Worm (Caenorhabditis elegans): ENCODE results near the gene paqr-3.
A peak's percentile ranks its signal among the peaks of the same experiment; 100 is the strongest.

The paqr-3 gene

ce11 chrIV:14356120-14356519, 27.4 kb downstream of the paqr-3 start (continued):
- no peak for TF ChIP-seq ceh-2 (tag; optimal IDR thresholded peaks at IDR 0.05)
- no peak for TF ChIP-seq hlh-13 (GFP tag; optimal IDR thresholded peaks at IDR 0.05)
- TF ChIP-seq ztf-16 (tag; optimal IDR thresholded peaks at IDR 0.05): no peak
- no peak for TF ChIP-seq ceh-22 (tag; optimal IDR thresholded peaks at IDR 0.05)
- TF ChIP-seq Y22D7AL.16 (tag; optimal IDR thresholded peaks at IDR 0.05): no peak
- TF ChIP-seq npax-4 (tag; optimal IDR thresholded peaks at IDR 0.05): no peak
- TF ChIP-seq pha-4 (tag; optimal IDR thresholded peaks at IDR 0.05): no peak
- TF ChIP-seq lin-11 (tag; optimal IDR thresholded peaks at IDR 0.05): no peak
- TF ChIP-seq pha-2 (tag; optimal IDR thresholded peaks at IDR 0.05): no peak
- TF ChIP-seq nhr-232 (tag; optimal IDR thresholded peaks at IDR 0.05): no peak
- no peak for TF ChIP-seq F13H6.1 (tag; optimal IDR thresholded peaks at IDR 0.05)
- peak; percentile 76 for TF ChIP-seq unc-55 (GFP tag; optimal IDR thresholded peaks at IDR 0.05)
- no peak for TF ChIP-seq ceh-6 (GFP tag; optimal IDR thresholded peaks at IDR 0.05)
- no peak for TF ChIP-seq pqm-1 (tag; optimal IDR thresholded peaks at IDR 0.05)
- TF ChIP-seq madf-2 (tag; optimal IDR thresholded peaks at IDR 0.05): no peak
- no peak for TF ChIP-seq sox-2 (GFP tag; IDR thresholded peaks at IDR 0.05)
- peak; percentile 79 for TF ChIP-seq ceh-31 (tag; optimal IDR thresholded peaks at IDR 0.05)
- TF ChIP-seq elt-2 (tag; optimal IDR thresholded peaks at IDR 0.05): no peak
- TF ChIP-seq tbx-7 (tag; optimal IDR thresholded peaks at IDR 0.05): no peak
- TF ChIP-seq ahr-1 (tag; optimal IDR thresholded peaks at IDR 0.05): no peak
- no peak for TF ChIP-seq unc-3 (GFP tag; conservative IDR thresholded peaks at IDR 0.05)
- peak; percentile 12 for TF ChIP-seq unc-3 (tag; optimal IDR thresholded peaks at IDR 0.05)
- no peak for TF ChIP-seq ceh-14 (tag; optimal IDR thresholded peaks at IDR 0.05)
- no peak for TF ChIP-seq fkh-10 (GFP tag; optimal IDR thresholded peaks at IDR 0.05)
- TF ChIP-seq fkh-6 (tag; optimal IDR thresholded peaks at IDR 0.05): no peak
- TF ChIP-seq nhr-11 (tag; optimal IDR thresholded peaks at IDR 0.05): no peak
- TF ChIP-seq pros-1 (tag; optimal IDR thresholded peaks at IDR 0.05): no peak
- TF ChIP-seq hlh-15 (tag; optimal IDR thresholded peaks at IDR 0.05): no peak
- TF ChIP-seq elt-4 (tag; optimal IDR thresholded peaks at IDR 0.05): no peak
- TF ChIP-seq pat-9 (tag; optimal IDR thresholded peaks at IDR 0.05): no peak
- TF ChIP-seq odd-2 (tag; optimal IDR thresholded peaks at IDR 0.05): no peak
- TF ChIP-seq ceh-18 (tag; optimal IDR thresholded peaks at IDR 0.05): peak; percentile 60
- TF ChIP-seq K02D7.2 (tag; optimal IDR thresholded peaks at IDR 0.05): no peak
- TF ChIP-seq fax-1 (tag; optimal IDR thresholded peaks at IDR 0.05): no peak
- no peak for TF ChIP-seq tbx-2 (tag; optimal IDR thresholded peaks at IDR 0.05)
- TF ChIP-seq ceh-45 (GFP tag; IDR thresholded peaks at IDR 0.05): no peak
- no peak for TF ChIP-seq ceh-48 (tag; optimal IDR thresholded peaks at IDR 0.05)
- no peak for TF ChIP-seq eyg-1 (tag; optimal IDR thresholded peaks at IDR 0.05)
- no peak for TF ChIP-seq gmeb-2 (tag; optimal IDR thresholded peaks at IDR 0.05)
- TF ChIP-seq nfya-1 (tag; optimal IDR thresholded peaks at IDR 0.05): peak; percentile 53
- TF ChIP-seq zip-5 (tag; optimal IDR thresholded peaks at IDR 0.05): no peak
- no peak for TF ChIP-seq ets-4 (tag; optimal IDR thresholded peaks at IDR 0.05)
- TF ChIP-seq ttx-3 (tag; optimal IDR thresholded peaks at IDR 0.05): no peak
- no peak for TF ChIP-seq unc-86 (tag; optimal IDR thresholded peaks at IDR 0.05)
- no peak for TF ChIP-seq C38D4.7 (GFP tag; optimal IDR thresholded peaks at IDR 0.05)
- peak; percentile 82 for TF ChIP-seq unc-42 (tag; optimal IDR thresholded peaks at IDR 0.05)
- TF ChIP-seq che-1 (tag; optimal IDR thresholded peaks at IDR 0.05): no peak
- TF ChIP-seq mec-3 (tag; optimal IDR thresholded peaks at IDR 0.05; ENCODE audit: borderline replicate concordance): no peak
- peak; percentile 13 for TF ChIP-seq ceh-34 (tag; optimal IDR thresholded peaks at IDR 0.05)
- TF ChIP-seq hlh-6 (tag; optimal IDR thresholded peaks at IDR 0.05): no peak
- TF ChIP-seq sox-4 (tag; optimal IDR thresholded peaks at IDR 0.05): no peak
- no peak for TF ChIP-seq pag-3 (tag; optimal IDR thresholded peaks at IDR 0.05; ENCODE audit: borderline replicate concordance)
- TF ChIP-seq T23F11.4 (GFP tag; optimal IDR thresholded peaks at IDR 0.05): no peak
